Worm (Caenorhabditis elegans) whole organism, midembryonic: ENCODE results near the gene ergi-2.

Experiments
- T22C8.4 ChIP-seq: fragments of 200-800 bp; sonication (Bioruptor generic); IDR thresholded peaks from 2 replicates; pipeline ENCODE4 v1.3.6; 2022; ENCODE audit warnings: missing genetic modification characterization, missing compliant biosample characterization
- flt-1 ChIP-seq: fragments of 200-800 bp; sonication (Bioruptor generic); IDR thresholded peaks from 2 replicates; pipeline ENCODE4 v1.3.6; 2022; ENCODE audit warnings: missing genetic modification characterization, missing compliant biosample characterization
- klf-2 ChIP-seq: fragments of 200-800 bp; sonication (Bioruptor generic); conservative IDR thresholded peaks from 2 replicates; pipeline ENCODE4 v1.3.6; 2022; ENCODE audit warnings: missing genetic modification reagents, missing genetic modification characterization, missing compliant biosample characterization
- ztf-23 ChIP-seq: fragments of 200-800 bp; sonication (Bioruptor generic); IDR thresholded peaks from 2 replicates; pipeline ENCODE4 v1.3.6; 2022; ENCODE audit warnings: missing genetic modification reagents, missing genetic modification characterization, missing compliant biosample characterization

ce11 chrX:14979388-14979787 is 27.7 kb downstream of the ergi-2 start, which contains the start of gene emre-1:
- TF ChIP-seq ztf-23 (GFP tag; lab: Robert Waterston, UW) (no peak), klf-2 (no peak), flt-1 (no peak), T22C8.4 (no peak)
